Fruit fly (Drosophila melanogaster) whole organism, embryonic: ENCODE measurements around the gene CG18557.

Experiments used
- Aef1 ChIP-seq: fragments of 200-800 bp; sonication (Bioruptor generic); IDR thresholded peaks from 3 replicates; pipeline ENCODE4 v1.3.6; 2022; ENCODE audit warnings: missing biosample characterization, missing genetic modification characterization
- Antp ChIP-seq: fragments of 200-800 bp; sonication (Bioruptor generic); optimal IDR thresholded peaks from 3 replicates; lab custom pipeline; 2016; ENCODE audit warnings: missing biosample characterization, missing genetic modification characterization
- Bdp1 ChIP-seq: fragments of 200-800 bp; sonication (Bioruptor generic); optimal IDR thresholded peaks from 3 replicates; lab custom pipeline; 2016; ENCODE audit warnings: missing biosample characterization, missing genetic modification characterization
- Blimp-1 ChIP-seq: fragments of 200-800 bp; sonication (Bioruptor generic); optimal IDR thresholded peaks from 3 replicates; lab custom pipeline; 2018; ENCODE audit warnings: missing biosample characterization, missing genetic modification characterization, mild to moderate bottlenecking, moderate library complexity, missing genetic modification reagents
- C15 ChIP-seq: fragments of 200-800 bp; sonication (Bioruptor generic); IDR thresholded peaks from 3 replicates; pipeline ENCODE4 v1.3.6; 2022; ENCODE audit warnings: missing biosample characterization, missing genetic modification characterization
- CG11398 ChIP-seq: fragments of 200-800 bp; sonication (Bioruptor generic); optimal IDR thresholded peaks from 2 replicates; lab custom pipeline; 2016; ENCODE audit warnings: missing biosample characterization, missing genetic modification characterization
- CG11456 ChIP-seq: fragments of 200-800 bp; sonication (Bioruptor generic); IDR thresholded peaks from 3 replicates; pipeline ENCODE4 v1.3.6; 2022; ENCODE audit warnings: missing biosample characterization, missing genetic modification characterization
- CG11504 ChIP-seq: fragments of 200-800 bp; sonication (Bioruptor generic); optimal IDR thresholded peaks from 3 replicates; lab custom pipeline; 2019; ENCODE audit warnings: missing biosample characterization, mild to moderate bottlenecking, missing genetic modification characterization, moderate library complexity
- CG11723 ChIP-seq: fragments of 200-800 bp; sonication (Bioruptor generic); optimal IDR thresholded peaks from 2 replicates; lab custom pipeline; 2017; ENCODE audit warnings: missing biosample characterization, mild to moderate bottlenecking, missing genetic modification characterization
- CG12942 ChIP-seq: fragments of 200-800 bp; sonication (Bioruptor generic); optimal IDR thresholded peaks from 3 replicates; lab custom pipeline; 2016; ENCODE audit warnings: missing biosample characterization, missing genetic modification characterization
- CG15601 ChIP-seq: fragments of 200-800 bp; sonication (Bioruptor generic); optimal IDR thresholded peaks from 3 replicates; lab custom pipeline; 2019; ENCODE audit warnings: missing biosample characterization, mild to moderate bottlenecking, missing genetic modification characterization, moderate library complexity
- CG17385 ChIP-seq: fragments of 200-800 bp; sonication (Bioruptor generic); optimal IDR thresholded peaks from 3 replicates; lab custom pipeline; 2018; ENCODE audit warnings: missing biosample characterization, mild to moderate bottlenecking, missing genetic modification characterization
- CG31388 ChIP-seq: fragments of 200-800 bp; sonication (Bioruptor generic); optimal IDR thresholded peaks from 2 replicates; lab custom pipeline; 2016; ENCODE audit warnings: missing biosample characterization, missing genetic modification characterization
- CG34422 ChIP-seq: fragments of 200-800 bp; sonication (Bioruptor generic); IDR thresholded peaks from 3 replicates; pipeline ENCODE4 v1.3.6; 2022; ENCODE audit warnings: missing biosample characterization, missing genetic modification characterization
- CG3847 ChIP-seq: fragments of 200-800 bp; sonication (Bioruptor generic); IDR thresholded peaks from 2 replicates; pipeline ENCODE4 v1.3.6; 2022; ENCODE audit warnings: missing biosample characterization, missing genetic modification characterization
- CG4328 ChIP-seq: fragments of 200-800 bp; sonication (Bioruptor generic); optimal IDR thresholded peaks from 3 replicates; lab custom pipeline; 2017; ENCODE audit warnings: missing biosample characterization, missing genetic modification reagents, missing genetic modification characterization
- CG4360 ChIP-seq: fragments of 200-800 bp; sonication (Bioruptor generic); IDR thresholded peaks from 2 replicates; pipeline ENCODE4 v1.3.6; 2022; ENCODE audit warnings: missing biosample characterization, missing genetic modification characterization
- CG4730 ChIP-seq: fragments of 200-800 bp; sonication (Bioruptor generic); IDR thresholded peaks from 2 replicates; pipeline ENCODE4 v1.3.6; 2022; ENCODE audit warnings: missing biosample characterization, missing genetic modification characterization
- CG6689 ChIP-seq: fragments of 200-800 bp; sonication (Bioruptor generic); IDR thresholded peaks from 2 replicates; pipeline ENCODE4 v1.3.6; 2022; ENCODE audit warnings: missing biosample characterization, missing genetic modification characterization
- CG6765 ChIP-seq: fragments of 200-800 bp; sonication (Bioruptor generic); optimal IDR thresholded peaks from 3 replicates; lab custom pipeline; 2017; ENCODE audit warnings: missing biosample characterization, mild to moderate bottlenecking, missing genetic modification characterization
- CG7271 ChIP-seq: fragments of 200-800 bp; sonication (Bioruptor generic); optimal IDR thresholded peaks from 2 replicates; lab custom pipeline; 2018; ENCODE audit warnings: missing biosample characterization, mild to moderate bottlenecking, missing genetic modification characterization, moderate library complexity
- CG7745 ChIP-seq: fragments of 200-800 bp; sonication (Bioruptor generic); optimal IDR thresholded peaks from 2 replicates; lab custom pipeline; 2018; ENCODE audit warnings: missing biosample characterization, mild to moderate bottlenecking, missing genetic modification characterization, moderate library complexity
- CG8089 ChIP-seq: fragments of 200-800 bp; sonication (Bioruptor generic); optimal IDR thresholded peaks from 3 replicates; lab custom pipeline; 2016; ENCODE audit warnings: missing biosample characterization, missing genetic modification characterization
- CG8478 ChIP-seq: fragments of >200 bp; optimal IDR thresholded peaks from 2 replicates; lab custom pipeline; 2018
- CG9797 ChIP-seq: fragments of 200-800 bp; sonication (Bioruptor generic); optimal IDR thresholded peaks from 3 replicates; lab custom pipeline; 2018; ENCODE audit warnings: missing biosample characterization, mild to moderate bottlenecking, missing genetic modification characterization
- D19B ChIP-seq: fragments of 200-800 bp; sonication (Bioruptor generic); optimal IDR thresholded peaks from 2 replicates; lab custom pipeline; 2017; ENCODE audit warnings: missing biosample characterization, mild to moderate bottlenecking, missing genetic modification characterization
- Deaf1 ChIP-seq: fragments of 200-800 bp; optimal IDR thresholded peaks from 3 replicates; lab custom pipeline; 2019; ENCODE audit warnings: missing biosample characterization, mild to moderate bottlenecking, missing genetic modification characterization, moderate library complexity
- Ets65A ChIP-seq: fragments of 200-800 bp; sonication (Bioruptor generic); peaks from one replicate; lab custom pipeline; 2016; ENCODE audit warnings: missing biosample characterization, missing genetic modification characterization
- Fer2 ChIP-seq: fragments of 200-800 bp; sonication (Bioruptor generic); optimal IDR thresholded peaks from 2 replicates; lab custom pipeline; 2018; ENCODE audit warnings: missing biosample characterization, mild to moderate bottlenecking, missing genetic modification characterization, moderate library complexity
- Max ChIP-seq: fragments of 200-800 bp; sonication (Bioruptor generic); optimal IDR thresholded peaks from 2 replicates; lab custom pipeline; 2016; ENCODE audit warnings: missing biosample characterization, mild to moderate bottlenecking, missing genetic modification characterization
- Mes4 ChIP-seq: fragments of 200-800 bp; sonication (Bioruptor generic); optimal IDR thresholded peaks from 2 replicates; lab custom pipeline; 2016; ENCODE audit warnings: missing biosample characterization, missing genetic modification characterization
- NFAT ChIP-seq: fragments of 200-800 bp; sonication (Bioruptor generic); IDR thresholded peaks from 2 replicates; pipeline ENCODE4 v1.3.6; 2022; ENCODE audit warnings: missing biosample characterization, missing genetic modification characterization
- Neu2 ChIP-seq: fragments of 200-800 bp; sonication (Bioruptor generic); optimal IDR thresholded peaks from 3 replicates; lab custom pipeline; 2016; ENCODE audit warnings: missing biosample characterization, missing genetic modification characterization, borderline replicate concordance
- Sox100B ChIP-seq: fragments of 200-800 bp; sonication (Bioruptor generic); optimal IDR thresholded peaks from 3 replicates; lab custom pipeline; 2018; ENCODE audit warnings: missing biosample characterization, mild to moderate bottlenecking, missing genetic modification characterization
- bbx ChIP-seq: fragments of 200-800 bp; sonication (Bioruptor generic); IDR thresholded peaks from 2 replicates; pipeline ENCODE4 v1.3.6; 2022; ENCODE audit warnings: missing biosample characterization, missing genetic modification characterization; ENCODE audit not compliant: partially characterized antibody
- bsh ChIP-seq, 2 experiments: fragments of 200-800 bp; sonication (Bioruptor generic); optimal IDR thresholded peaks; 2 replicates each; lab custom pipeline; 2017 to 2018; ENCODE audit warnings: mild to moderate bottlenecking in 2 of 2, missing biosample characterization in 2 of 2, missing genetic modification characterization in 2 of 2, moderate library complexity in 1 of 2
- cas ChIP-seq: fragments of 200-800 bp; sonication (Bioruptor generic); IDR thresholded peaks from 2 replicates; pipeline ENCODE4 v1.3.6; 2022; ENCODE audit warnings: missing biosample characterization, missing genetic modification characterization
- dimm ChIP-seq: fragments of 200-800 bp; sonication (Bioruptor generic); IDR thresholded peaks from 2 replicates; pipeline ENCODE4 v1.3.6; 2022; ENCODE audit warnings: missing biosample characterization, missing genetic modification characterization
- fd102C ChIP-seq: fragments of 200-800 bp; sonication (Bioruptor generic); optimal IDR thresholded peaks from 2 replicates; lab custom pipeline; 2018; ENCODE audit warnings: missing biosample characterization, mild to moderate bottlenecking, missing genetic modification characterization, moderate library complexity
- h ChIP-seq: fragments of >200 bp; optimal IDR thresholded peaks from 2 replicates; lab custom pipeline; 2017
- nom ChIP-seq: fragments of 200-800 bp; sonication (Bioruptor generic); optimal IDR thresholded peaks from 2 replicates; lab custom pipeline; 2017; ENCODE audit warnings: missing biosample characterization, missing genetic modification characterization, mild to moderate bottlenecking, moderate library complexity, missing genetic modification reagents
- org-1 ChIP-seq: fragments of 200-800 bp; sonication (Bioruptor generic); optimal IDR thresholded peaks from 2 replicates; lab custom pipeline; 2017; ENCODE audit warnings: missing biosample characterization, missing genetic modification characterization
- pros ChIP-seq: fragments of 200-800 bp; sonication (Bioruptor generic); optimal IDR thresholded peaks from 3 replicates; lab custom pipeline; 2019; ENCODE audit warnings: missing biosample characterization, mild to moderate bottlenecking, missing genetic modification characterization, moderate library complexity
- ro ChIP-seq: fragments of 200-800 bp; sonication (Bioruptor generic); IDR thresholded peaks from 2 replicates; pipeline ENCODE4 v1.3.6; 2022; ENCODE audit warnings: missing biosample characterization, missing genetic modification characterization
- sim ChIP-seq: fragments of 200-800 bp; sonication (Bioruptor generic); IDR thresholded peaks from 2 replicates; pipeline ENCODE4 v1.3.6; 2022; ENCODE audit warnings: missing biosample characterization, missing genetic modification characterization
- sob ChIP-seq: fragments of 200-800 bp; sonication (Bioruptor generic); IDR thresholded peaks from 2 replicates; pipeline ENCODE4 v1.3.6; 2022; ENCODE audit warnings: missing biosample characterization, missing genetic modification characterization
- sr ChIP-seq: fragments of 200-800 bp; sonication (Bioruptor generic); IDR thresholded peaks from 3 replicates; pipeline ENCODE4 v1.3.6; 2022; ENCODE audit warnings: missing biosample characterization, missing genetic modification characterization
- tgo ChIP-seq: fragments of 200-800 bp; sonication (Bioruptor generic); IDR thresholded peaks from 3 replicates; pipeline ENCODE4 v1.3.6; 2022; ENCODE audit warnings: missing biosample characterization, missing genetic modification characterization
- vvl ChIP-seq: fragments of 200-800 bp; sonication (Bioruptor generic); IDR thresholded peaks from 2 replicates; pipeline ENCODE4 v1.3.6; 2022; ENCODE audit warnings: missing biosample characterization, missing genetic modification characterization
- wdn ChIP-seq: fragments of 200-800 bp; sonication (Bioruptor generic); IDR thresholded peaks from 2 replicates; pipeline ENCODE4 v1.3.6; 2022; ENCODE audit warnings: missing biosample characterization, missing genetic modification characterization
- zen ChIP-seq: fragments of 200-800 bp; sonication (Bioruptor generic); optimal IDR thresholded peaks from 3 replicates; lab custom pipeline; 2018; ENCODE audit warnings: missing biosample characterization, mild to moderate bottlenecking, missing genetic modification characterization, moderate library complexity

CG18557 gene

DNA sequence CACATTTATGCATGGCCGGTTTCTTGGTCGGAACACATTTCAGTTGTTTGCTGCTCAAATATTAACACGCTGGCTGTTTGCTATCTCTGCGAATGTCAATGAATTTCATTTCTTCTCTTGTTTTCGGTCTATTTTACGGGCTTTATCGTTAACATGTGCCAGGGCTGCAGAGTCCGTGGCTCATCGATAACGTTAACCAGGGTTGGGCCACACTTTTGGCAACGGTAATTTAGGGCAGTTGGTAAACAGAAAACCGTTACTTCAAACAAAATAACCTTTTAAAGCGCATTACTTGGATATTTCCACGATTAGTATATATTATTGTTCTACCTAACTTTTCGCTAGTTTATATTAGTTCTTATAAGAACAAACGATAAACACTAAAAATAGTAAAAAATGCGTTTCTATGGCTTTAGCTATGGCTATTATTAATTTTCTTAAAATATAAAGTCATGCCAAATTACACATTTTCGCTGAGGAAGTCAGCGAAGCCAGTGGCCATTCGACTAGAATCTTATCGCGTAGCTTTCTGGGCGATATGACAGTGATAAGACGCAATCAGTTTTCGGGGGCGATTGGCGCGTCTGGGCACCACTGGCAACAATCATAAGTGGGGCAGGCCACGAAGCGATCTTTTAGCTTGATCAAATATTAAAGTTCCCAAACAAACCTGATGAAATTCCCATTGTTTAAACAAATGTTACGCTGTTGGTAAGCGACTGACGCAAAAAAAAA lies 37.6 kb upstream of the CG18557 start (continued):
- TF ChIP-seq CG31388 (GFP tag; lab: Kevin White, UChicago) (no peak), CG11504 (tag; lab: Kevin White, UChicago) (peak; percentile 57), h (lab: Kevin White, UChicago) (no peak), cas (GFP tag; lab: Robert Waterston, UW) (no peak), Neu2 (GFP tag; lab: Kevin White, UChicago) (no peak), wdn (GFP tag; lab: Robert Waterston, UW) (no peak), Aef1 (GFP tag; lab: Robert Waterston, UW) (no peak), Blimp-1 (peak; percentile 19), vvl (GFP tag; lab: Robert Waterston, UW) (peak; percentile 45), Sox100B (GFP tag; lab: Kevin White, UChicago) (peak; percentile 17), bsh (GFP tag; optimal IDR thresholded peaks at IDR 0.05; lab: Kevin White, UChicago) (peak in 1 of 2 experiments; percentile 32), CG34422 (GFP tag; lab: Robert Waterston, UW) (peak; percentile 66), tgo (GFP tag; lab: Robert Waterston, UW) (peak; percentile 47; the same call in 2 of the 3 replicates), CG6689 (GFP tag; lab: Robert Waterston, UW) (peak; percentile 13; the same call in 1 of the 2 replicates), CG11456 (GFP tag; lab: Robert Waterston, UW) (no peak), CG6765 (GFP tag; lab: Kevin White, UChicago) (peak; percentile 58), sr (0 out of 3 replicates have a peak, but pooled peaks have one; percentile 29), CG4360 (no peak), CG4328 (GFP tag; lab: Kevin White, UChicago) (no peak), C15 (GFP tag; lab: Robert Waterston, UW) (no peak), CG11398 (GFP tag; lab: Kevin White, UChicago) (peak; percentile 68), pros (GFP tag; lab: Kevin White, UChicago) (no peak), NFAT (GFP tag; lab: Robert Waterston, UW) (no peak), D19B (GFP tag; lab: Kevin White, UChicago) (peak; percentile 14), nom (no peak), sim (GFP tag; lab: Robert Waterston, UW) (no peak), CG17385 (GFP tag; lab: Kevin White, UChicago) (peak; percentile 36), CG8089 (no peak), CG15601 (tag; lab: Kevin White, UChicago) (peak; percentile 55), Mes4 (GFP tag; lab: Kevin White, UChicago) (peak; percentile 19), zen (tag; lab: Kevin White, UChicago) (peak; percentile 48), Antp (GFP tag; lab: Kevin White, UChicago) (peak; percentile 36), CG4730 (GFP tag; lab: Robert Waterston, UW) (no peak), CG8478 (lab: Kevin White, UChicago) (no peak), org-1 (peak; percentile 48), CG11723 (GFP tag; lab: Kevin White, UChicago) (peak; percentile 8), ro (no peak), Bdp1 (GFP tag; lab: Kevin White, UChicago) (no peak), sob (peak; percentile 76), fd102C (GFP tag; lab: Kevin White, UChicago) (no peak), Max (GFP tag; lab: Kevin White, UChicago) (peak; percentile 25), CG7745 (no peak), CG9797 (GFP tag; lab: Kevin White, UChicago) (peak; percentile 17), bbx (GFP tag; lab: Robert Waterston, UW) (peak; percentile 35; the same call in 1 of the 2 replicates), Fer2 (peak; percentile 13), dimm (no peak), Deaf1 (tag; lab: Kevin White, UChicago) (peak; percentile 27), CG12942 (GFP tag; lab: Kevin White, UChicago) (peak; percentile 42), CG3847 (GFP tag; lab: Robert Waterston, UW) (peak; percentile 50), CG7271 (no peak), Ets65A (peak; percentile 81)
